Worm (Caenorhabditis elegans) whole organism, young adult: ENCODE measurements around the gene klp-6.

Experiments
- B0019.2 ChIP-seq: fragments of 200-800 bp; sonication (Bioruptor generic); conservative IDR thresholded peaks from 2 replicates; pipeline ENCODE4 v1.3.6; 2022; ENCODE audit warnings: missing genetic modification reagents, missing genetic modification characterization, missing compliant biosample characterization
- B0261.1 ChIP-seq: sonication (generic microtip); optimal IDR thresholded peaks from 2 replicates; lab custom pipeline; 2016; ENCODE audit warnings: mild to moderate bottlenecking, missing genetic modification characterization, moderate library complexity, missing compliant biosample characterization
- D2030.7 ChIP-seq: fragments of 200-800 bp; sonication (Bioruptor generic); IDR thresholded peaks from 2 replicates; pipeline ENCODE4 v1.3.6; 2022; ENCODE audit warnings: missing genetic modification reagents, missing genetic modification characterization, missing compliant biosample characterization
- F10E7.11 ChIP-seq: sonication (generic microtip); optimal IDR thresholded peaks from 2 replicates; lab custom pipeline; 2017; ENCODE audit warnings: mild to moderate bottlenecking, missing genetic modification characterization, moderate library complexity, missing compliant biosample characterization
- F33H1.4 ChIP-seq: fragments of 200-800 bp; sonication (Bioruptor generic); IDR thresholded peaks from 2 replicates; pipeline ENCODE4 v1.3.6; 2022; ENCODE audit warnings: missing genetic modification reagents, missing genetic modification characterization, missing compliant biosample characterization
- F55B11.4 ChIP-seq: sonication (generic microtip); optimal IDR thresholded peaks from 2 replicates; lab custom pipeline; 2016; ENCODE audit warnings: missing compliant biosample characterization, missing genetic modification characterization, borderline replicate concordance; ENCODE audit not compliant: insufficient read depth
- F57A8.1 ChIP-seq: fragments of 200-800 bp; sonication (Bioruptor generic); optimal IDR thresholded peaks from 2 replicates; lab custom pipeline; 2018; ENCODE audit warnings: mild to moderate bottlenecking, missing genetic modification characterization, moderate library complexity, missing compliant biosample characterization
- Y67H2A.10 ChIP-seq: fragments of 200-800 bp; sonication (Bioruptor generic); conservative IDR thresholded peaks from 2 replicates; pipeline ENCODE4 v1.3.6; 2022; ENCODE audit warnings: missing genetic modification reagents, missing genetic modification characterization, missing compliant biosample characterization
- ZK185.1 ChIP-seq: sonication (generic microtip); optimal IDR thresholded peaks from 2 replicates; lab custom pipeline; 2016; ENCODE audit warnings: mild to moderate bottlenecking, missing genetic modification characterization, missing compliant biosample characterization; ENCODE audit not compliant: poor library complexity, severe bottlenecking
- aptf-2 ChIP-seq: fragments of 200-800 bp; sonication (Bioruptor generic); conservative IDR thresholded peaks from 2 replicates; pipeline ENCODE4 v1.3.6; 2022; ENCODE audit warnings: missing genetic modification reagents, missing genetic modification characterization, missing compliant biosample characterization
- attf-3 ChIP-seq: fragments of 200-800 bp; sonication (Bioruptor generic); conservative IDR thresholded peaks from 2 replicates; pipeline ENCODE4 v1.3.6; 2022; ENCODE audit warnings: missing genetic modification reagents, missing genetic modification characterization, missing compliant biosample characterization
- attf-5 ChIP-seq: fragments of 200-800 bp; sonication (Bioruptor generic); optimal IDR thresholded peaks from 2 replicates; lab custom pipeline; 2018; ENCODE audit warnings: mild to moderate bottlenecking, missing genetic modification characterization, missing compliant biosample characterization
- attf-6 ChIP-seq: fragments of 200-800 bp; sonication (Bioruptor generic); IDR thresholded peaks from 2 replicates; pipeline ENCODE4 v1.3.6; 2022; ENCODE audit warnings: missing genetic modification reagents, missing genetic modification characterization, missing compliant biosample characterization
- bed-2 ChIP-seq: fragments of 200-800 bp; sonication (Bioruptor generic); IDR thresholded peaks from 2 replicates; pipeline ENCODE4 v1.3.6; 2022; ENCODE audit warnings: missing genetic modification reagents, missing genetic modification characterization, missing compliant biosample characterization
- ccch-3 ChIP-seq: fragments of 200-800 bp; sonication (Bioruptor generic); optimal IDR thresholded peaks from 2 replicates; lab custom pipeline; 2018; ENCODE audit warnings: mild to moderate bottlenecking, missing genetic modification characterization, missing compliant biosample characterization
- ceh-27 ChIP-seq: fragments of 200-800 bp; sonication (Bioruptor generic); optimal IDR thresholded peaks from 2 replicates; lab custom pipeline; 2018; ENCODE audit warnings: mild to moderate bottlenecking, missing genetic modification characterization, moderate library complexity, missing compliant biosample characterization
- ceh-40 ChIP-seq: fragments of 200-800 bp; sonication (Bioruptor generic); IDR thresholded peaks from 2 replicates; pipeline ENCODE4 v1.3.6; 2022; ENCODE audit warnings: missing genetic modification characterization, missing compliant biosample characterization
- ceh-91 ChIP-seq: fragments of 200-800 bp; sonication (Bioruptor generic); IDR thresholded peaks from 2 replicates; pipeline ENCODE4 v1.3.6; 2022; ENCODE audit warnings: missing genetic modification reagents, missing genetic modification characterization, missing compliant biosample characterization
- dox-1 ChIP-seq: fragments of 200-800 bp; sonication (Bioruptor generic); IDR thresholded peaks from 2 replicates; pipeline ENCODE4 v1.3.6; 2022; ENCODE audit warnings: missing genetic modification reagents, missing genetic modification characterization, missing compliant biosample characterization
- dpff-1 ChIP-seq: sonication (generic microtip); optimal IDR thresholded peaks from 2 replicates; lab custom pipeline; 2017; ENCODE audit warnings: mild to moderate bottlenecking, missing genetic modification characterization, missing compliant biosample characterization
- efl-1 ChIP-seq: fragments of 150-350 bp; optimal IDR thresholded peaks from 2 replicates; lab custom pipeline; 2014; ENCODE audit warnings: missing biosample characterization, missing genetic modification reagents, missing genetic modification characterization
- ekl-4 ChIP-seq: fragments of 200-800 bp; sonication (Bioruptor generic); IDR thresholded peaks from 2 replicates; pipeline ENCODE4 v1.3.6; 2022; ENCODE audit warnings: missing genetic modification reagents, missing genetic modification characterization, missing compliant biosample characterization
- hmg-1.2 ChIP-seq: fragments of 200-800 bp; sonication (Bioruptor generic); IDR thresholded peaks from 2 replicates; pipeline ENCODE4 v1.3.6; 2022; ENCODE audit warnings: missing genetic modification reagents, missing genetic modification characterization, missing compliant biosample characterization
- let-526 ChIP-seq: fragments of 200-800 bp; sonication (Bioruptor generic); IDR thresholded peaks from 2 replicates; pipeline ENCODE4 v1.3.6; 2022; ENCODE audit warnings: missing genetic modification reagents, missing genetic modification characterization, missing compliant biosample characterization
- let-607 ChIP-seq, 2 experiments: fragments of 200-800 bp in 1 of 2; sonication (Bioruptor generic) in 1 of 2; sonication (generic microtip) in 1 of 2; optimal IDR thresholded peaks; 2 replicates each; lab custom pipeline; 2016 to 2018; ENCODE audit warnings: mild to moderate bottlenecking in 2 of 2, missing compliant biosample characterization in 2 of 2, missing genetic modification characterization in 2 of 2, moderate library complexity in 2 of 2, missing genotype in 1 of 2
- lin-26 ChIP-seq: fragments of 200-800 bp; sonication (Bioruptor generic); IDR thresholded peaks from 2 replicates; pipeline ENCODE4 v1.3.6; 2022; ENCODE audit warnings: missing genetic modification reagents, missing genetic modification characterization, missing compliant biosample characterization
- lin-54 ChIP-seq: fragments of 200-800 bp; sonication (Bioruptor generic); optimal IDR thresholded peaks from 2 replicates; lab custom pipeline; 2018; ENCODE audit warnings: mild to moderate bottlenecking, missing genetic modification characterization, missing compliant biosample characterization
- lsl-1 ChIP-seq: fragments of 200-800 bp; sonication (Bioruptor generic); optimal IDR thresholded peaks from 2 replicates; lab custom pipeline; 2018; ENCODE audit warnings: mild to moderate bottlenecking, missing genetic modification characterization, moderate library complexity, missing compliant biosample characterization
- madf-6 ChIP-seq: fragments of 200-800 bp; sonication (Bioruptor generic); IDR thresholded peaks from 2 replicates; pipeline ENCODE4 v1.3.6; 2022; ENCODE audit warnings: missing genetic modification reagents, missing genetic modification characterization, missing compliant biosample characterization
- nfya-2 ChIP-seq: fragments of 200-800 bp; sonication (Bioruptor generic); IDR thresholded peaks from 2 replicates; pipeline ENCODE4 v1.3.6; 2022; ENCODE audit warnings: missing genetic modification reagents, missing genetic modification characterization, missing compliant biosample characterization
- nhr-80 ChIP-seq: sonication (generic microtip); optimal IDR thresholded peaks from 2 replicates; lab custom pipeline; 2016; ENCODE audit warnings: missing genetic modification characterization, missing compliant biosample characterization
- nhr-90 ChIP-seq: sonication (generic microtip); optimal IDR thresholded peaks from 2 replicates; lab custom pipeline; 2016; ENCODE audit warnings: missing genotype, mild to moderate bottlenecking, missing genetic modification characterization, missing compliant biosample characterization
- rcor-1 ChIP-seq: fragments of 200-800 bp; sonication (Bioruptor generic); IDR thresholded peaks from 2 replicates; pipeline ENCODE4 v1.3.6; 2022; ENCODE audit warnings: missing genetic modification reagents, missing genetic modification characterization, missing compliant biosample characterization
- rec-8 ChIP-seq, 2 experiments: sonication (generic microtip); optimal IDR thresholded peaks; 2 replicates each; lab custom pipeline; 2016; ENCODE audit warnings: mild to moderate bottlenecking in 2 of 2, missing genetic modification characterization in 2 of 2, missing genetic modification reagents in 2 of 2, missing genotype in 2 of 2, missing biosample characterization in 1 of 2, missing compliant biosample characterization in 1 of 2, moderate library complexity in 1 of 2
- snpc-3.4 ChIP-seq: sonication (generic microtip); optimal IDR thresholded peaks from 2 replicates; lab custom pipeline; 2017; ENCODE audit warnings: missing genetic modification characterization, mild to moderate bottlenecking, missing compliant biosample characterization, antibody characterized with exemption, moderate library complexity, missing genotype, missing genetic modification reagents
- sptf-2 ChIP-seq: fragments of 200-800 bp; sonication (Bioruptor generic); optimal IDR thresholded peaks from 2 replicates; lab custom pipeline; 2018; ENCODE audit warnings: mild to moderate bottlenecking, missing genetic modification characterization, missing compliant biosample characterization
- tlf-1 ChIP-seq: fragments of 200-800 bp; sonication (Bioruptor generic); optimal IDR thresholded peaks from 2 replicates; lab custom pipeline; 2018; ENCODE audit warnings: mild to moderate bottlenecking, missing genetic modification characterization, missing compliant biosample characterization
- unc-130 ChIP-seq: sonication (generic microtip); optimal IDR thresholded peaks from 2 replicates; lab custom pipeline; 2016; ENCODE audit warnings: missing genetic modification reagents, missing genetic modification characterization, missing compliant biosample characterization
- xnd-1 ChIP-seq: sonication (generic microtip); optimal IDR thresholded peaks from 2 replicates; lab custom pipeline; 2016; ENCODE audit warnings: missing genotype, missing genetic modification reagents, missing genetic modification characterization, missing compliant biosample characterization
- ztf-18 ChIP-seq: sonication (generic microtip); optimal IDR thresholded peaks from 2 replicates; lab custom pipeline; 2016; ENCODE audit warnings: missing genotype, mild to moderate bottlenecking, missing genetic modification characterization, missing compliant biosample characterization
- ztf-28 ChIP-seq: fragments of 200-800 bp; sonication (Bioruptor generic); IDR thresholded peaks from 2 replicates; pipeline ENCODE4 v1.3.6; 2022; ENCODE audit warnings: missing genetic modification reagents, missing genetic modification characterization, missing compliant biosample characterization
- ztf-3 ChIP-seq: fragments of 200-800 bp; sonication (Bioruptor generic); optimal IDR thresholded peaks from 2 replicates; lab custom pipeline; 2018; ENCODE audit warnings: mild to moderate bottlenecking, missing genetic modification characterization, missing compliant biosample characterization

The klp-6 gene

DNA sequence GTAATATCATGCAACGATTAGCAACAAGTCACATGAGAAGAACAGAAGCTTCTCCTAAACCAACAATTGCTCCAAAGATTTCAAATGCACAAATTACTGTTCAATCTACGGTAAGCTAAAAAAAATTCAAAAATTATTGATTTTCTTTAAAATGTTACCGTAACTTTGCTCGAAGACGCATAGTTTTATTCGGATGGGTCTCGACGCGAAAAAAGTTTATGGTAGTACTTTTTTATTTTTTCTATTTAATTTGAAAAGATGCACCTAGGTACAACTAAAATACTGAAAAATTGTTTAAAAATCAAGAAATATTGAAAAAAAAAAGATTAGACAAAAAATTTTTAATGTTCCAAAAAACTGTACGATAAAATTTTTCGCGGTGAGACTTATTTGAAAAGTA lies 43.1 kb upstream of the klp-6 start (continued):
- peak; percentile 92 for TF ChIP-seq lsl-1 (GFP tag; lab: Kevin White, UChicago)
- peak; percentile 84 for TF ChIP-seq madf-6 (GFP tag; lab: Robert Waterston, UW)
- no peak for TF ChIP-seq ZK185.1 (tag; lab: Kevin White, UChicago)
- TF ChIP-seq F55B11.4 (tag; lab: Kevin White, UChicago): no peak
- no peak for TF ChIP-seq F57A8.1 (GFP tag; lab: Kevin White, UChicago)

DNA sequence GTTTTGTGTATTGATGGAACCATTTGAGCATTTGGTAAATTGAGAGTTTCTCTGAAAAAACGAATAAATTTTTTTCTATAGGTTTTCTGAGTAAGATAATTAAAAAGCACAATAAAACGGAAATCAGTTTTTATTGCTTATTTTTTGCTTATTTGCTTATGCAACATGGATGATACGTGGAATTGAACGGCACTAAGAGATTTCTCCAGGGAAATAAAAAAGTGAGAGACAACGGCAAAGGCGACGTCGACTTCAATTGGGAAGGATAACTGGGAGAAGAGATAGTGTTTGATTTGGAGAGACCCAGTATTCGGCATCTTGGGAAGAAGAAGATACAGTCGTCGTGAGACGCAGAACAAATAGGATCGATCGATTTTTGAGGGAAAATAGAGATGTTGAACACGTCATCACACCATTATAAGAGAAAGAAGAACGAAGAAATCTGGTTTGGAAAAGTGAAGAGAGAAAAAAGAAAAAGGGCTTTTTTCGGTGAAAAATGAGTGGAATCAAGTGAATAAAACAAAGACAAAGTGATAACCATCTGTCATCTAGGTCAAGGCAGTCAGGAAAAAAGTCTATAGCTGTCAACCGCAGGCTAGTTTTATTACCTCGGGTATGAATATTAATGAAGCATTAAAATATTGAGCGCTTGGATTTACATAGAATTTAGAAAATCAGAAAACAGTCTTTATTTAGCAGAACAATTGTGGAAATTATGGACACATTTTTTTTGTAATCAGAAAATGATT lies 32.4 kb upstream of the klp-6 start, which contains the start of gene tmem-131:
TSS of gene tmem-131 (minus strand) at position 51 of the 749 bp plus-strand sequence.
- TF ChIP-seq lin-54 (GFP tag; lab: Kevin White, UChicago) (no peak), aptf-2 (GFP tag; lab: Robert Waterston, UW) (peak; percentile 82), hmg-1.2 (GFP tag; lab: Robert Waterston, UW) (peak; percentile 64), rcor-1 (GFP tag; lab: Robert Waterston, UW) (no peak), let-607 (tag; optimal IDR thresholded peaks at IDR 0.05; lab: Kevin White, UChicago) (peak in 1 of 2 experiments; percentile 43)

DNA sequence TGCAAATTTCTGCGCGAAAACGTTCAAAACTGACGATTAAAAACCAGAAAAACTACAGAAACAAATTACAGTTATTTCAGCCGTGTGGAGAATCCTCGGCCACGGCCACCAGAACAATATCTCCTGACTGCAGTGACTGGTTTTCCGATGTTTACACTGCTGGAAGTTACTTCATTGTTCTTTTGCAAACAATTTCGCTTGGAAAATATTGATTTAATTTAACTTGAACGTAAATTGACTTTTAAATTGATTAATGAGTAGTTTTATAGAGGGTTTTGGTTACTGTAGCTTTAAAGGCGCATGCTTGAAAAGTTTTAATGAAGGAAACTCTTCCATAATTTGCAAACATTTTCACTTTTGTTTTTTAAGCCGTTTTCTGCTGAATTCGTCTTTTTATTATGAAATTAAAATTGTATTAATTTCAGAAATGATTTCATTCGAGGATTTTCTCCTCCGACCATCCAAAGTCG lies 31.7 kb upstream of the klp-6 start, which contains the start of gene smcr-8:
TSS of gene smcr-8 (plus strand) at position 420 of the 470 bp plus-strand sequence.
- TF ChIP-seq ztf-3 (no peak), attf-6 (GFP tag; lab: Robert Waterston, UW) (no peak), lin-26 (no peak), ceh-40 (GFP tag; lab: Robert Waterston, UW) (no peak), nhr-90 (tag; lab: Kevin White, UChicago) (no peak), unc-130 (GFP tag; lab: Kevin White, UChicago) (peak; percentile 78), bed-2 (peak; percentile 70), ztf-18 (peak; percentile 72), attf-3 (GFP tag; lab: Robert Waterston, UW) (peak; percentile 56; the same call in 1 of the 2 replicates), D2030.7 (GFP tag; lab: Robert Waterston, UW) (peak; percentile 68), F10E7.11 (tag; lab: Kevin White, UChicago) (no peak), let-526 (GFP tag; lab: Robert Waterston, UW) (peak; percentile 51; the same call in 1 of the 2 replicates), snpc-3.4 (tag; lab: Kevin White, UChicago) (peak; percentile 61), nfya-2 (GFP tag; lab: Robert Waterston, UW) (no peak), B0261.1 (tag; lab: Kevin White, UChicago) (no peak), ccch-3 (GFP tag; lab: Kevin White, UChicago) (peak; percentile 3), efl-1 (peak; percentile 29), ekl-4 (GFP tag; lab: Robert Waterston, UW) (0 out of 2 replicates have a peak, but pooled peaks have one; percentile 42), xnd-1 (tag; lab: Kevin White, UChicago) (peak; percentile 82), rec-8 (tag; optimal IDR thresholded peaks at IDR 0.05; lab: Kevin White, UChicago) (peak in 1 of 2 experiments; percentile 17), ceh-27 (peak; percentile 49), ztf-28 (GFP tag; lab: Robert Waterston, UW) (0 out of 2 replicates have a peak, but pooled peaks have one; percentile 75), tlf-1 (peak; percentile 23), ceh-91 (GFP tag; lab: Robert Waterston, UW) (peak; percentile 54; the same call in 1 of the 2 replicates), attf-5 (GFP tag; lab: Kevin White, UChicago) (peak; percentile 46), dpff-1 (tag; lab: Kevin White, UChicago) (no peak), nhr-80 (tag; lab: Kevin White, UChicago) (peak; percentile 32), F33H1.4 (peak; percentile 55), dox-1 (peak; percentile 86), B0019.2 (0 out of 2 replicates have a peak, but pooled peaks have one; percentile 14), sptf-2 (peak; percentile 33), Y67H2A.10 (GFP tag; lab: Robert Waterston, UW) (no peak)
